Worm (Caenorhabditis elegans) whole organism, L3 larva: ENCODE data around the gene T12A7.6.

Experiments
- R02D3.7 ChIP-seq: fragments of 150-350 bp; optimal IDR thresholded peaks from 2 replicates; lab custom pipeline; 2014; ENCODE audit warnings: missing biosample characterization, missing genetic modification characterization
- ZK546.5 ChIP-seq: sonication (generic microtip); optimal IDR thresholded peaks from 2 replicates; lab custom pipeline; 2017; ENCODE audit warnings: missing biosample characterization, missing genetic modification characterization
- ceh-16 ChIP-seq: sonication (generic microtip); optimal IDR thresholded peaks from 2 replicates; lab custom pipeline; 2017; ENCODE audit warnings: missing biosample characterization, missing genetic modification characterization
- ceh-28 ChIP-seq: fragments of 150-350 bp; optimal IDR thresholded peaks from 2 replicates; lab custom pipeline; 2014; ENCODE audit warnings: missing biosample characterization, missing genetic modification reagents, missing genetic modification characterization
- ceh-82 ChIP-seq: fragments of 150-350 bp; optimal IDR thresholded peaks from 2 replicates; lab custom pipeline; 2014; ENCODE audit warnings: missing biosample characterization, missing genetic modification characterization
- egl-5 ChIP-seq: fragments of 150-350 bp; optimal IDR thresholded peaks from 2 replicates; lab custom pipeline; 2017; ENCODE audit warnings: missing biosample characterization, missing genetic modification reagents, missing genetic modification characterization, inconsistent platforms
- elt-1 ChIP-seq: fragments of 150-350 bp; optimal IDR thresholded peaks from 2 replicates; lab custom pipeline; 2014; ENCODE audit warnings: missing biosample characterization, missing genetic modification characterization
- elt-2 ChIP-seq: sonication (generic microtip); optimal IDR thresholded peaks from 2 replicates; lab custom pipeline; 2016; ENCODE audit warnings: missing genetic modification reagents, mild to moderate bottlenecking, missing genetic modification characterization, missing compliant biosample characterization
- elt-3 ChIP-seq, 3 experiments: fragments of 150-350 bp in 1 of 3; sonication (generic microtip) in 2 of 3; optimal IDR thresholded peaks; 2 replicates in 2 of 3; 4 replicates in 1 of 3; lab custom pipeline; 2014 to 2017; ENCODE audit warnings: missing biosample characterization in 3 of 3, missing genetic modification characterization in 3 of 3
- eor-1 ChIP-seq, 2 experiments: fragments of 150-350 bp; optimal IDR thresholded peaks; 2 replicates each; lab custom pipeline; 2014 to 2018; ENCODE audit warnings: missing biosample characterization in 2 of 2, missing genetic modification characterization in 2 of 2
- fkh-10 ChIP-seq: sonication (generic microtip); optimal IDR thresholded peaks from 2 replicates; lab custom pipeline; 2017; ENCODE audit warnings: missing biosample characterization, missing genetic modification reagents, missing genetic modification characterization
- fkh-2 ChIP-seq: fragments of 150-350 bp; optimal IDR thresholded peaks from 2 replicates; lab custom pipeline; 2014; ENCODE audit warnings: missing biosample characterization, missing genetic modification reagents, missing genetic modification characterization
- hmg-11 ChIP-seq: sonication (generic microtip); optimal IDR thresholded peaks from 2 replicates; lab custom pipeline; 2016; ENCODE audit warnings: missing genetic modification characterization, missing compliant biosample characterization
- jun-1 ChIP-seq: fragments of 150-350 bp; optimal IDR thresholded peaks from 2 replicates; lab custom pipeline; 2014; ENCODE audit warnings: missing biosample characterization, missing genetic modification reagents, missing genetic modification characterization
- lin-39 ChIP-seq: fragments of 150-350 bp; optimal IDR thresholded peaks from 2 replicates; lab custom pipeline; 2018; ENCODE audit warnings: missing biosample characterization, missing genetic modification reagents, missing genetic modification characterization
- mdl-1 ChIP-seq: fragments of 150-350 bp; optimal IDR thresholded peaks from 2 replicates; lab custom pipeline; 2014; ENCODE audit warnings: missing biosample characterization, missing genetic modification characterization
- mml-1 ChIP-seq: fragments of 150-350 bp; sonication (generic microtip); optimal IDR thresholded peaks from 3 replicates; lab custom pipeline; 2014; ENCODE audit warnings: missing biosample characterization, missing genetic modification characterization
- nhr-12 ChIP-seq: fragments of 150-350 bp; optimal IDR thresholded peaks from 2 replicates; lab custom pipeline; 2014; ENCODE audit warnings: missing biosample characterization, missing genetic modification characterization
- nhr-23 ChIP-seq: fragments of 150-350 bp; optimal IDR thresholded peaks from 2 replicates; lab custom pipeline; 2014; ENCODE audit warnings: missing biosample characterization, missing genetic modification reagents, missing genetic modification characterization
- nhr-237 ChIP-seq: fragments of 150-350 bp; optimal IDR thresholded peaks from 2 replicates; lab custom pipeline; 2014; ENCODE audit warnings: missing biosample characterization, missing genetic modification characterization
- nhr-25 ChIP-seq: sonication (generic microtip); optimal IDR thresholded peaks from 2 replicates; lab custom pipeline; 2017; ENCODE audit warnings: missing biosample characterization, missing genetic modification characterization
- nhr-28 ChIP-seq: fragments of 150-350 bp; optimal IDR thresholded peaks from 2 replicates; lab custom pipeline; 2014; ENCODE audit warnings: missing biosample characterization, missing genetic modification characterization
- nhr-43 ChIP-seq: sonication (generic microtip); optimal IDR thresholded peaks from 2 replicates; lab custom pipeline; 2016; ENCODE audit warnings: mild to moderate bottlenecking, missing genetic modification characterization, missing compliant biosample characterization; ENCODE audit not compliant: poor library complexity, severe bottlenecking
- nhr-67 ChIP-seq: fragments of 150-350 bp; optimal IDR thresholded peaks from 2 replicates; lab custom pipeline; 2014; ENCODE audit warnings: missing biosample characterization, missing genetic modification characterization
- nhr-76 ChIP-seq: fragments of 150-350 bp; sonication (generic microtip); optimal IDR thresholded peaks from 5 replicates; lab custom pipeline; 2014; ENCODE audit warnings: missing biosample characterization, missing genetic modification characterization
- nhr-77 ChIP-seq: fragments of 150-350 bp; optimal IDR thresholded peaks from 2 replicates; lab custom pipeline; 2014; ENCODE audit warnings: missing biosample characterization, missing genetic modification characterization
- pha-4 ChIP-seq: fragments of 150-350 bp; optimal IDR thresholded peaks from 2 replicates; lab custom pipeline; 2014; ENCODE audit warnings: missing biosample characterization, missing genetic modification reagents, missing genetic modification characterization
- pqm-1 ChIP-seq: fragments of 150-350 bp; optimal IDR thresholded peaks from 2 replicates; lab custom pipeline; 2017; ENCODE audit warnings: missing biosample characterization, missing genetic modification characterization, inconsistent platforms
- sea-2 ChIP-seq: fragments of 150-350 bp; sonication (generic microtip); optimal IDR thresholded peaks from 4 replicates; lab custom pipeline; 2014; ENCODE audit warnings: missing biosample characterization, missing genetic modification reagents, missing genetic modification characterization
- skn-1 ChIP-seq: fragments of 150-350 bp; optimal IDR thresholded peaks from 2 replicates; lab custom pipeline; 2014; ENCODE audit warnings: missing biosample characterization, missing genetic modification characterization
- unc-62 ChIP-seq: fragments of 150-350 bp; sonication (generic microtip); optimal IDR thresholded peaks from 4 replicates; lab custom pipeline; 2014; ENCODE audit warnings: missing biosample characterization, missing genetic modification reagents, missing genetic modification characterization
- ztf-11 ChIP-seq: fragments of 150-350 bp; optimal IDR thresholded peaks from 2 replicates; lab custom pipeline; 2014; ENCODE audit warnings: missing biosample characterization, missing genetic modification characterization
- ztf-4 ChIP-seq: fragments of 150-350 bp; optimal IDR thresholded peaks from 2 replicates; lab custom pipeline; 2014; ENCODE audit warnings: missing biosample characterization, missing genetic modification characterization

Gene T12A7.6

DNA sequence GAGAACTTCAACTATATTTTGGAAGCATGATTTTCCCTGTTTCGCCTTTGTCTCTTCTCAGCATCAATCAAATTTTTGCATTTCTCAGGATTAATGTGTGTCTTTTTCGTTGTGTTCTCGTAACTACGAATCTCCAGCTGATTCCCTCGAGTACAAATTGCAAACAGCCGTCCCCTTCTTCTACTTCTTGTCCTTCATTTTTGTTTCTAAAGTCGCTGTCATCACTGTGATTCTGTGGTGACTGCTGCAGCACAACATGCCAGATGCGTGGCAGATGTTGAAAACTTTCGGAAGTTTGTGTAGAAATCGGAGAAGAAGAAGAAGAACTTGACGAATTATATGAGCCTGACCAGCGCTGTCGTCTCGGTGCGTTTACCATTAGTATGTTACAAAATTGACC is 35.7 kb upstream of the T12A7.6 start:
- TF ChIP-seq eor-1 (tag; optimal IDR thresholded peaks at IDR 0.05; lab: Kevin White, UChicago) (no peak), mdl-1 (tag; lab: Kevin White, UChicago) (no peak), lin-39 (tag; lab: Kevin White, UChicago) (peak; percentile 51), unc-62 (GFP tag; lab: Kevin White, UChicago) (peak; percentile 9)

DNA sequence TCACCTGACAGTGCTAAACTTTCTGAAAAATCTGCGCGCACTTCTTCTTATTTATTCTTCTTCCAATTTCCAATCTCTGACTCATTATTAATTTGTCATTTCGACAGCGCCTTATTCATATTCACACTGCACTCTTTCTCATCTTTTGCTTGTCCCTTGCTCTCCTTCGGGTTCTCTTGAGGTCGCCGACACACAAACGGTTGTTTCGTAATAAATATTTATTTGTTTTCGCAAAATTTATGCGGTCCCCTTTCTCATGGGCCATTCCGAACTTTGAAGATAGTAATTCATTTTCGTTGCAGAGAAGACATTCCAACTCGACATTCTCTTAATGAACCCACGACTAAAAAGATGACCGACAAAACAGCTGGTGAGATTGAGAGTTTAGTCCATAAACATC is 34.3 kb upstream of the T12A7.6 start, which contains the start of gene magi-1:
magi-1 (plus strand) TSS at position 301 of the 400 bp plus-strand sequence.
- TF ChIP-seq ZK546.5 (no peak), ceh-82 (no peak)
- TF ChIP-seq, all 47 proteins: peak for 0

DNA sequence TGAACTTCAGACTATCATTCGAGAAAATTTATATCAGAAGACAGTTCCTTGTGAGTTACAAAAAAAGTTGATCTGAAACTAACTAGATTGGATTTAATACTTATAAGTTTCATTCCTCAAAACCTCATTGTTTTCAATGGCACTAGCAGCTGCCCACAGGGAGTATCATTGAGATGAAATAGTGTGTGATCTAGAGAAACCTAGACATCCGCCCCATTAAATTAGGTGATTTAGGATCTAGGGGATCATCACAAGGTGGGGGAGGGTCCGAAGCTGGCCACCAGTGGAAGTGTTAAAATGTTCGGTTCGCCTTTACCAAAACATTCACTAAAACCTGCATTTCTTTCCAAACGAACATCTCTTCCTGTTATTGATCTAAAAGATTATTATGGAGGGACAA is 32.6 kb upstream of the T12A7.6 start:
- no peak for TF ChIP-seq nhr-77 (tag; lab: Kevin White, UChicago)
- TF ChIP-seq egl-5 (tag; lab: Kevin White, UChicago) = peak; percentile 70

DNA sequence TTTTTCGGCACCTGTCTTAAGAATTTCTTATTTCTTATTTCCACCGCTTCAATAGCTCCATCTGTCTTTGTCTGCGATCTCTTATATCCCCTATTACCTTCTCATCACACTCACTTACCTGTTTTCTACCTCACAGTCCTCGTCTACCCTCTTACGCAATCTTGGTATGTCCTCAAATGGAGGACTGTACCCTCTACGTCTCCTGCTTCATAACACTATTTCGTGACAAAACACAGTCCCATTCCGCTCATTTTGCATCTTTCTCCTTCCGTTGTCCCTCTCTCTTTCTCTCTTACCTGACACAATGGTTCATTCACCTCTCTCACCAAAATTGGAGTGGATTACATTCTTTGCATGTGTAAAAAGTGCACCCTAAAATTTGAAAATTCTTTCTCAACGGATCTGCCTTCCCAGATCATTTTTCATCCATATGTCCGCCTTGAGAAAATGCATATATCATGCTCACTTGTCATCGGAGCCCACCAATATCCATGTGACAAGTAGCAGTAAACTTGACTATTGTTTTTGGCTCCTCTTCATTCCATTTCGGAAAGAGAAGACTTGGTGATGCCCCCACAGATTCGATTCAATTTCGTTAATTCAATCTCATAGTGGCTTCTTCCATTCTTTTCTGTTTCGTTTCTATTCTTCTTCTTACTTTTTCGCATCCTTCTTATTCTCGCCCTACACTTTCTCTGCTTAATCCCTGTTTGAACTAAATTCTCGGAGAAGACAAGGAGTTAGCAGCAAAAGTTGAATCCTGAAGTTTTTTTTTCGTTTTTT is 31.7 kb upstream of the T12A7.6 start:
- TF ChIP-seq elt-1 (tag; lab: Kevin White, UChicago) (no peak), ceh-16 (no peak), skn-1 (no peak), nhr-28 (tag; lab: Kevin White, UChicago) (no peak), nhr-25 (tag; lab: Kevin White, UChicago) (peak; percentile 20), egl-5 (tag; lab: Kevin White, UChicago) (no peak), hmg-11 (tag; lab: Kevin White, UChicago) (peak; percentile 19), ceh-82 (no peak), nhr-12 (tag; lab: Kevin White, UChicago) (no peak), fkh-10 (GFP tag; lab: Kevin White, UChicago) (peak; percentile 18), mml-1 (tag; lab: Kevin White, UChicago) (no peak), sea-2 (GFP tag; lab: Kevin White, UChicago) (no peak), elt-3 (tag; optimal IDR thresholded peaks at IDR 0.05; lab: Kevin White, UChicago) (no peak)

DNA sequence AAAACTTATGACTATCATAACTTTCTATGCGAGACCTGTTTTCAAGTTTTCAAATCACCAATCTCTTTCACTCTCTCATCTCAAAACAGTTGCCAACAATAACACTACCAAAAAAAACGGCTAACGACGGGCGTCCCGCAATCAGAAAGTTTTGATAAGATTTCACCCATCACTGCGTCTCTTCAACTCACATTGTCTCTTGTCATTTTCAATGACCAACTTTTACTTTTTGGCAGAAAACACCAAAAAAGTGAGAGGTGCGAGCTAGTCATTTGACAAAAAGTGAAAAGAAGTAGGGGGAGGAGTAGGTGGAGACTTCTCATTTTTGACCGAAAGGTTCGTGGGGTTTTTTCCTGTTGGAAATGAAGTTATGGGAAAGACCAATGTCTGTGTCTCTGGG is 30.4 kb upstream of the T12A7.6 start:
- TF ChIP-seq nhr-25 (tag; lab: Kevin White, UChicago) (peak; percentile 8), nhr-67 (no peak), ztf-11 (no peak), nhr-76 (no peak), nhr-43 (tag; lab: Kevin White, UChicago) (no peak)

DNA sequence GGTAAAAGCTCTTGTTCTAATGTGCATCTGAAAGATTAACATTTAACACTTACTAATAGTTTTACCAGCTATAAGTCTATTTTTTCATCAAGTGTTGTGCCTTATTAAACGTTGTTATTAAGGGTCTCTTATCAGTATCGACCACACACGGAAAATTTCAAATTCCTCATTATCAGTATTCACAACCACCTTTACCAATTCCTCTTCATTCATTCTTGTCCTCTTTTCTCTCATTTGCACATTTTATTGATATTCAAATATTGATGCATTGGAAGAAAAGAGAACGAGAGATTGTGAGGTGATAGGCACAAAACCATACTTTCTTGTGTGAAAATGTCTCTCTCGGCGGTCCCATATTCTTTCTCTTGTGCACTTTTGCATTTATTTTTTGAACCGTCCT is 27.1 kb upstream of the T12A7.6 start:
- TF ChIP-seq ceh-28 (tag; lab: Kevin White, UChicago) = no peak
- TF ChIP-seq elt-2 (tag; lab: Kevin White, UChicago) = peak; percentile 65
- no peak for TF ChIP-seq nhr-237 (tag; lab: Kevin White, UChicago)
- TF ChIP-seq pha-4 (tag; lab: Kevin White, UChicago) = peak; percentile 2
- no peak for TF ChIP-seq nhr-25 (tag; lab: Kevin White, UChicago)
- TF ChIP-seq fkh-10 (GFP tag; lab: Kevin White, UChicago) = no peak
- TF ChIP-seq fkh-2 (tag; lab: Kevin White, UChicago) = no peak
- no peak for TF ChIP-seq R02D3.7 (tag; lab: Kevin White, UChicago)
- TF ChIP-seq ZK546.5 = no peak
- no peak for TF ChIP-seq nhr-23 (tag; lab: Kevin White, UChicago)
- TF ChIP-seq pqm-1 (tag; lab: Kevin White, UChicago) = peak; percentile 16
- no peak for TF ChIP-seq ceh-16
- TF ChIP-seq ztf-4 (tag; lab: Kevin White, UChicago) = no peak
- TF ChIP-seq jun-1 = no peak
